Worm (Caenorhabditis elegans): ENCODE results near the gene F41G3.21.

DNA sequence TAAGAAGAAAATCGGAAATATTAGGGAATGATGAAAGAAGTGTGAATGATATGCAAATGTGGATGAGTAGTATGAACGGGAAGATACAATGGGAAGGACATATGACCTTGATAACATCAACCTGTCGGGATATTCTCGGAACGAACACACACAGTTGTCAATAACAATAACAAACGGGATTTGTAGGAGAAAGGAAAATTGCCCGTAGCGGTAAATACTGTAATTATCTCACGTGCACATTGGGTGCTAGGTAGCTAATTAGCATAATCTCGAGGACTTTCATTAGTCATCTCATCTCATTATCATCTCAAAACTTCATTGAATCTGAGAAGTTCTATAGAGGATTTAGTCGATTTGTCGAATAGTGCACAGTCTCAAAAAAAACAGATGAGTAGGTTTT is 39.7 kb downstream of the F41G3.21 start:
- TF ChIP-seq sox-4 (tag; optimal IDR thresholded peaks at IDR 0.05) (no peak), fkh-10 (GFP tag; optimal IDR thresholded peaks at IDR 0.05) (no peak), sdc-2 (tag; optimal IDR thresholded peaks at IDR 0.05) (no peak), dmd-4 (tag; optimal IDR thresholded peaks at IDR 0.05; ENCODE audit: borderline replicate concordance) (no peak), unc-86 (tag; optimal IDR thresholded peaks at IDR 0.05) (no peak), pqm-1 (tag; optimal IDR thresholded peaks at IDR 0.05) (no peak), unc-55 (GFP tag; optimal IDR thresholded peaks at IDR 0.05) (no peak), ceh-31 (tag; optimal IDR thresholded peaks at IDR 0.05) (no peak), nhr-11 (tag; optimal IDR thresholded peaks at IDR 0.05) (no peak), ceh-6 (GFP tag; optimal IDR thresholded peaks at IDR 0.05) (no peak), pha-4 (tag; optimal IDR thresholded peaks at IDR 0.05) (no peak), ceh-2 (tag; optimal IDR thresholded peaks at IDR 0.05) (no peak), npax-4 (tag; optimal IDR thresholded peaks at IDR 0.05) (no peak)
